Fruit fly (Drosophila melanogaster): ENCODE measurements around the gene Grp170.

Grp170 gene

dm6 chrX:2270557-2270930, 4.3 kb downstream of the Grp170 start, which contains the start of gene CG2924 (continued):
- peak; percentile 4 for TF ChIP-seq Fer2 (tag; optimal IDR thresholded peaks at IDR 0.05)
- TF ChIP-seq MBD-R2 (GFP tag; IDR thresholded peaks at IDR 0.05), result peak; percentile 70
- peak in 1 of 2 experiments; percentile 32 for TF ChIP-seq crp (GFP tag; optimal IDR thresholded peaks at IDR 0.05)
- peak; percentile 100 for TF ChIP-seq ato (GFP tag; IDR thresholded peaks at IDR 0.05; ENCODE audit: partially characterized antibody)
- TF ChIP-seq Hey (tag; optimal IDR thresholded peaks at IDR 0.05), result no peak
- TF ChIP-seq CG15514 (GFP tag; optimal IDR thresholded peaks at IDR 0.05), result peak; percentile 93
- TF ChIP-seq gsb-n (tag; optimal IDR thresholded peaks at IDR 0.05), result peak; percentile 51
- TF ChIP-seq CG11696 (GFP tag; IDR thresholded peaks at IDR 0.05), result no peak
- peak in 1 of 3 experiments; percentile 4 for TF ChIP-seq Stat92E (GFP tag; optimal IDR thresholded peaks at IDR 0.05)
- TF ChIP-seq kni (GFP tag; optimal IDR thresholded peaks at IDR 0.05), result peak; percentile 11
- TF ChIP-seq Max (GFP tag; optimal IDR thresholded peaks at IDR 0.05), result peak; percentile 51
- no peak for TF ChIP-seq schlank (tag; optimal IDR thresholded peaks at IDR 0.05)
- TF ChIP-seq Sry-δ (GFP tag; optimal IDR thresholded peaks at IDR 0.05), result peak; percentile 100
- peak; percentile 47 for TF ChIP-seq disco-r (GFP tag; optimal IDR thresholded peaks at IDR 0.05)
- TF ChIP-seq mirr (GFP tag; optimal IDR thresholded peaks at IDR 0.05), result peak; percentile 71
- TF ChIP-seq Meics (GFP tag; optimal IDR thresholded peaks at IDR 0.05), result no peak
- no peak for TF ChIP-seq CG1529 (GFP tag; optimal IDR thresholded peaks at IDR 0.05)
- peak; percentile 89 for TF ChIP-seq gro (GFP tag; optimal IDR thresholded peaks at IDR 0.05)
- TF ChIP-seq CG11504 (tag; optimal IDR thresholded peaks at IDR 0.05), result no peak
- no peak for TF ChIP-seq bigmax (GFP tag; optimal IDR thresholded peaks at IDR 0.05)
- no peak for TF ChIP-seq Dfd (GFP tag; optimal IDR thresholded peaks at IDR 0.05)
- no peak for TF ChIP-seq CkIIα-i1 (GFP tag; IDR thresholded peaks at IDR 0.05)
- peak; percentile 87 for TF ChIP-seq CG13624 (GFP tag; optimal IDR thresholded peaks at IDR 0.05)
- TF ChIP-seq zen2 (GFP tag; IDR thresholded peaks at IDR 0.05; ENCODE audit: partially characterized antibody), result peak; percentile 99
- 0 out of 2 replicates have a peak, but pooled peaks have one; percentile 37 for TF ChIP-seq CG16779 (GFP tag; IDR thresholded peaks at IDR 0.05)
- peak; percentile 6 for TF ChIP-seq NC2α (GFP tag; optimal IDR thresholded peaks at IDR 0.05)
- no peak for TF ChIP-seq HHEX (GFP tag; optimal IDR thresholded peaks at IDR 0.05)
- no peak for TF ChIP-seq salm (tag; optimal IDR thresholded peaks at IDR 0.05)
- peak; percentile 35 for TF ChIP-seq PHDP (tag; optimal IDR thresholded peaks at IDR 0.05)
- peak; percentile 66 for TF ChIP-seq ssp (GFP tag; IDR thresholded peaks at IDR 0.05)
- TF ChIP-seq cg (GFP tag; optimal IDR thresholded peaks at IDR 0.05), result peak; percentile 64
- TF ChIP-seq Xbp1 (GFP tag; optimal IDR thresholded peaks at IDR 0.05), result peak; percentile 80
- peak; percentile 89 for TF ChIP-seq slbo (GFP tag; IDR thresholded peaks at IDR 0.05)
- TF ChIP-seq usp (GFP tag; optimal IDR thresholded peaks at IDR 0.05), result no peak
- TF ChIP-seq bowl (GFP tag; IDR thresholded peaks at IDR 0.05), result no peak
- no peak for TF ChIP-seq scrt (GFP tag; optimal IDR thresholded peaks at IDR 0.05)
- TF ChIP-seq cato (GFP tag; optimal IDR thresholded peaks at IDR 0.05; ENCODE audit: borderline replicate concordance), result no peak
- no peak for TF ChIP-seq CG6689 (GFP tag; IDR thresholded peaks at IDR 0.05)
- TF ChIP-seq bbx (GFP tag; IDR thresholded peaks at IDR 0.05; ENCODE audit: partially characterized antibody), result peak; percentile 100
- TF ChIP-seq CG8359 (GFP tag; optimal IDR thresholded peaks at IDR 0.05; ENCODE audit: borderline replicate concordance), result no peak
- TF ChIP-seq BEAF-32 (GFP tag; optimal IDR thresholded peaks at IDR 0.05), result peak; percentile 100
- TF ChIP-seq ranshi (GFP tag; IDR thresholded peaks at IDR 0.05), result peak; percentile 52; the same call in 1 of the 2 replicates
- no peak; the same call in 2 of the 3 replicates for TF ChIP-seq H15 (GFP tag; IDR thresholded peaks at IDR 0.05)
- peak; percentile 96 for TF ChIP-seq CG2129 (GFP tag; IDR thresholded peaks at IDR 0.05; ENCODE audit: partially characterized antibody)
- peak; percentile 59 for TF ChIP-seq ind (GFP tag; optimal IDR thresholded peaks at IDR 0.05)
- 0 out of 2 replicates have a peak, but pooled peaks have one; percentile 43 for TF ChIP-seq CG14014 (GFP tag; IDR thresholded peaks at IDR 0.05)
- TF ChIP-seq gcm (GFP tag; optimal IDR thresholded peaks at IDR 0.05), result peak; percentile 20
- TF ChIP-seq CG17802 (tag; optimal IDR thresholded peaks at IDR 0.05), result peak; percentile 20
- no peak for TF ChIP-seq gcm2 (GFP tag; optimal IDR thresholded peaks at IDR 0.05)
- no peak for TF ChIP-seq Hmx (GFP tag; optimal IDR thresholded peaks at IDR 0.05)

Measured in whole organism, embryonic.